Worm (Caenorhabditis elegans) whole organism, late embryonic: ENCODE data around the gene unc-31.

Experiments used
- C08G9.2 ChIP-seq: sonication (generic microtip); optimal IDR thresholded peaks from 2 replicates; lab custom pipeline; 2016; ENCODE audit warnings: mild to moderate bottlenecking, missing genetic modification characterization, moderate library complexity, missing compliant biosample characterization
- C38D4.7 ChIP-seq: fragments of 200-800 bp; sonication (Bioruptor generic); optimal IDR thresholded peaks from 2 replicates; lab custom pipeline; 2018; ENCODE audit warnings: mild to moderate bottlenecking, missing genetic modification characterization, moderate library complexity, missing compliant biosample characterization
- F13H6.1 ChIP-seq: sonication (generic microtip); optimal IDR thresholded peaks from 2 replicates; lab custom pipeline; 2016; ENCODE audit warnings: missing genetic modification characterization, missing compliant biosample characterization
- K02D7.2 ChIP-seq: sonication (generic microtip); optimal IDR thresholded peaks from 2 replicates; lab custom pipeline; 2017; ENCODE audit warnings: mild to moderate bottlenecking, missing genetic modification characterization, missing compliant biosample characterization
- T23F11.4 ChIP-seq: fragments of 200-800 bp; sonication (Bioruptor generic); optimal IDR thresholded peaks from 2 replicates; lab custom pipeline; 2018; ENCODE audit warnings: mild to moderate bottlenecking, missing genetic modification characterization, missing compliant biosample characterization
- Y22D7AL.16 ChIP-seq: sonication (generic microtip); optimal IDR thresholded peaks from 2 replicates; lab custom pipeline; 2016; ENCODE audit warnings: missing genetic modification characterization, missing compliant biosample characterization
- ahr-1 ChIP-seq: sonication (generic microtip); optimal IDR thresholded peaks from 2 replicates; lab custom pipeline; 2016; ENCODE audit warnings: missing genetic modification characterization, missing compliant biosample characterization
- ama-1 ChIP-seq: fragments of 150-350 bp; optimal IDR thresholded peaks from 2 replicates; lab custom pipeline; 2014
- ceh-14 ChIP-seq: sonication (generic microtip); optimal IDR thresholded peaks from 2 replicates; lab custom pipeline; 2016; ENCODE audit warnings: missing genotype, missing genetic modification characterization, missing compliant biosample characterization
- ceh-19 ChIP-seq: fragments of 200-800 bp; sonication (Bioruptor generic); optimal IDR thresholded peaks from 2 replicates; lab custom pipeline; 2018; ENCODE audit warnings: mild to moderate bottlenecking, missing genetic modification characterization, missing compliant biosample characterization
- ceh-34 ChIP-seq: sonication (generic microtip); optimal IDR thresholded peaks from 2 replicates; lab custom pipeline; 2016; ENCODE audit warnings: mild to moderate bottlenecking, missing genetic modification characterization, missing compliant biosample characterization
- ceh-45 ChIP-seq: fragments of 200-800 bp; sonication (Bioruptor generic); IDR thresholded peaks from 2 replicates; pipeline ENCODE4 v1.3.6; 2022; ENCODE audit warnings: missing genetic modification reagents, missing genetic modification characterization, missing compliant biosample characterization
- ceh-9 ChIP-seq: sonication (generic microtip); optimal IDR thresholded peaks from 2 replicates; lab custom pipeline; 2016; ENCODE audit warnings: mild to moderate bottlenecking, missing genetic modification characterization, inconsistent platforms, missing compliant biosample characterization
- che-1 ChIP-seq: sonication (generic microtip); optimal IDR thresholded peaks from 2 replicates; lab custom pipeline; 2016; ENCODE audit warnings: mild to moderate bottlenecking, missing genetic modification characterization, missing compliant biosample characterization
- dve-1 ChIP-seq: sonication (generic microtip); optimal IDR thresholded peaks from 2 replicates; lab custom pipeline; 2017; ENCODE audit warnings: antibody characterized with exemption, mild to moderate bottlenecking, missing genetic modification characterization, missing compliant biosample characterization
- elt-2 ChIP-seq: sonication (generic microtip); optimal IDR thresholded peaks from 2 replicates; lab custom pipeline; 2016; ENCODE audit warnings: missing genetic modification reagents, missing genetic modification characterization, missing compliant biosample characterization
- ets-4 ChIP-seq: sonication (generic microtip); optimal IDR thresholded peaks from 2 replicates; lab custom pipeline; 2016; ENCODE audit warnings: missing genetic modification characterization, missing compliant biosample characterization
- fax-1 ChIP-seq: sonication (generic microtip); optimal IDR thresholded peaks from 2 replicates; lab custom pipeline; 2016; ENCODE audit warnings: missing genotype, missing genetic modification characterization, missing compliant biosample characterization
- fkh-10 ChIP-seq: fragments of 150-350 bp; optimal IDR thresholded peaks from 2 replicates; lab custom pipeline; 2014; ENCODE audit warnings: missing biosample characterization, missing genetic modification reagents, missing genetic modification characterization
- fkh-6 ChIP-seq: sonication (generic microtip); optimal IDR thresholded peaks from 2 replicates; lab custom pipeline; 2016; ENCODE audit warnings: missing genetic modification characterization, missing compliant biosample characterization
- gmeb-2 ChIP-seq: sonication (generic microtip); optimal IDR thresholded peaks from 2 replicates; lab custom pipeline; 2016; ENCODE audit warnings: missing genetic modification characterization, inconsistent platforms, missing compliant biosample characterization
- hlh-13 ChIP-seq: fragments of 200-800 bp; sonication (Bioruptor generic); optimal IDR thresholded peaks from 2 replicates; lab custom pipeline; 2018; ENCODE audit warnings: mild to moderate bottlenecking, missing genetic modification characterization, missing compliant biosample characterization
- hlh-15 ChIP-seq: sonication (generic microtip); optimal IDR thresholded peaks from 2 replicates; lab custom pipeline; 2016; ENCODE audit warnings: missing genetic modification characterization, missing compliant biosample characterization
- hlh-30 ChIP-seq: sonication (generic microtip); optimal IDR thresholded peaks from 2 replicates; lab custom pipeline; 2017; ENCODE audit warnings: antibody characterized with exemption, missing genetic modification characterization, missing compliant biosample characterization; ENCODE audit not compliant: insufficient read depth
- hlh-8 ChIP-seq: sonication (generic microtip); optimal IDR thresholded peaks from 2 replicates; lab custom pipeline; 2016; ENCODE audit warnings: missing genotype, missing genetic modification characterization, missing compliant biosample characterization
- lin-11 ChIP-seq: fragments of 200-800 bp; sonication (Bioruptor generic); optimal IDR thresholded peaks from 2 replicates; lab custom pipeline; 2018; ENCODE audit warnings: mild to moderate bottlenecking, missing genetic modification characterization, missing compliant biosample characterization
- madf-2 ChIP-seq: sonication (generic microtip); optimal IDR thresholded peaks from 2 replicates; lab custom pipeline; 2017; ENCODE audit warnings: missing genetic modification characterization, missing compliant biosample characterization
- mec-3 ChIP-seq: sonication (generic microtip); optimal IDR thresholded peaks from 2 replicates; lab custom pipeline; 2016; ENCODE audit warnings: borderline replicate concordance, missing genetic modification characterization, missing compliant biosample characterization
- npax-4 ChIP-seq: sonication (generic microtip); optimal IDR thresholded peaks from 2 replicates; lab custom pipeline; 2016; ENCODE audit warnings: missing genetic modification characterization, missing compliant biosample characterization
- pag-3 ChIP-seq: sonication (generic microtip); optimal IDR thresholded peaks from 2 replicates; lab custom pipeline; 2016; ENCODE audit warnings: missing compliant biosample characterization, missing genetic modification characterization, borderline replicate concordance
- pat-9 ChIP-seq: fragments of 200-800 bp; sonication (Bioruptor generic); optimal IDR thresholded peaks from 2 replicates; lab custom pipeline; 2018; ENCODE audit warnings: mild to moderate bottlenecking, missing genetic modification characterization, moderate library complexity, missing compliant biosample characterization
- pha-2 ChIP-seq: sonication (generic microtip); optimal IDR thresholded peaks from 2 replicates; lab custom pipeline; 2017; ENCODE audit warnings: mild to moderate bottlenecking, missing genetic modification characterization, missing compliant biosample characterization
- pqm-1 ChIP-seq: sonication (generic microtip); optimal IDR thresholded peaks from 2 replicates; lab custom pipeline; 2016; ENCODE audit warnings: missing genetic modification characterization, missing compliant biosample characterization
- ref-2 ChIP-seq: sonication (generic microtip); optimal IDR thresholded peaks from 2 replicates; lab custom pipeline; 2016; ENCODE audit warnings: missing genetic modification characterization, missing compliant biosample characterization
- rnt-1 ChIP-seq: sonication (generic microtip); optimal IDR thresholded peaks from 2 replicates; lab custom pipeline; 2016; ENCODE audit warnings: missing genetic modification characterization, missing compliant biosample characterization
- sdc-2 ChIP-seq: sonication (generic microtip); optimal IDR thresholded peaks from 2 replicates; lab custom pipeline; 2016; ENCODE audit warnings: missing genotype, missing genetic modification characterization, missing compliant biosample characterization
- sox-2 ChIP-seq: fragments of 200-800 bp; sonication (Bioruptor generic); IDR thresholded peaks from 2 replicates; pipeline ENCODE4 v1.3.6; 2022; ENCODE audit warnings: missing genetic modification reagents, missing genetic modification characterization, missing compliant biosample characterization
- sox-4 ChIP-seq: sonication (generic microtip); optimal IDR thresholded peaks from 2 replicates; lab custom pipeline; 2017; ENCODE audit warnings: mild to moderate bottlenecking, missing genetic modification characterization, inconsistent platforms, missing compliant biosample characterization
- syd-9 ChIP-seq: sonication (generic microtip); optimal IDR thresholded peaks from 2 replicates; lab custom pipeline; 2016; ENCODE audit warnings: mild to moderate bottlenecking, missing genetic modification characterization, moderate library complexity, missing compliant biosample characterization
- tbx-2 ChIP-seq: sonication (generic microtip); optimal IDR thresholded peaks from 2 replicates; lab custom pipeline; 2016; ENCODE audit warnings: missing genetic modification characterization, missing compliant biosample characterization
- tbx-7 ChIP-seq: sonication (generic microtip); optimal IDR thresholded peaks from 2 replicates; lab custom pipeline; 2016; ENCODE audit warnings: missing genotype, missing genetic modification characterization, missing compliant biosample characterization
- unc-3 ChIP-seq, 2 experiments: fragments of 200-800 bp in 1 of 2; sonication (Bioruptor generic) in 1 of 2; sonication (generic microtip) in 1 of 2; conservative IDR thresholded peaks in 1 of 2; optimal IDR thresholded peaks in 1 of 2; 2 replicates each; pipeline versions ENCODE4 v1.3.6 to Lab custom; 2016 to 2022; ENCODE audit warnings: missing compliant biosample characterization in 2 of 2, missing genetic modification characterization in 2 of 2, missing genetic modification reagents in 1 of 2
- unc-55 ChIP-seq: sonication (generic microtip); optimal IDR thresholded peaks from 2 replicates; lab custom pipeline; 2017; ENCODE audit warnings: missing biosample characterization, missing genetic modification reagents, missing genetic modification characterization
- unc-86 ChIP-seq: sonication (generic microtip); optimal IDR thresholded peaks from 2 replicates; lab custom pipeline; 2016; ENCODE audit warnings: missing genetic modification characterization, missing compliant biosample characterization
- zip-5 ChIP-seq: sonication (generic microtip); optimal IDR thresholded peaks from 2 replicates; lab custom pipeline; 2016; ENCODE audit warnings: missing genetic modification characterization, missing compliant biosample characterization

unc-31 gene

ce11 chrIV:12771414-12771813 lies 2.3 kb upstream of the unc-31 start (continued):
- TF ChIP-seq pat-9 (tag; lab: Kevin White, UChicago) (no peak), unc-55 (GFP tag; lab: Kevin White, UChicago) (no peak), fkh-6 (tag; lab: Kevin White, UChicago) (no peak), T23F11.4 (no peak), sox-2 (no peak), sdc-2 (tag; lab: Kevin White, UChicago) (no peak), unc-3 (GFP tag; conservative IDR thresholded peaks at IDR 0.05; lab: Robert Waterston, UW) (no peak; the same call in 1 of the 2 replicates), unc-3 (tag; optimal IDR thresholded peaks at IDR 0.05; lab: Kevin White, UChicago) (peak; percentile 11), hlh-30 (tag; lab: Kevin White, UChicago) (peak; percentile 21), gmeb-2 (tag; lab: Kevin White, UChicago) (no peak), unc-86 (tag; lab: Kevin White, UChicago) (peak; percentile 25), ceh-45 (0 out of 2 replicates have a peak, but pooled peaks have one; percentile 8), K02D7.2 (tag; lab: Kevin White, UChicago) (no peak), madf-2 (tag; lab: Kevin White, UChicago) (no peak), ceh-14 (tag; lab: Kevin White, UChicago) (peak; percentile 71), hlh-15 (tag; lab: Kevin White, UChicago) (no peak), lin-11 (tag; lab: Kevin White, UChicago) (no peak), ceh-19 (GFP tag; lab: Kevin White, UChicago) (peak; percentile 1), ahr-1 (no peak), ama-1 (lab: Kevin White, UChicago) (no peak), che-1 (tag; lab: Kevin White, UChicago) (no peak), syd-9 (tag; lab: Kevin White, UChicago) (peak; percentile 50), mec-3 (tag; lab: Kevin White, UChicago) (peak; percentile 11), pag-3 (tag; lab: Kevin White, UChicago) (no peak), fax-1 (tag; lab: Kevin White, UChicago) (peak; percentile 67), Y22D7AL.16 (tag; lab: Kevin White, UChicago) (no peak)

ce11 chrIV:12780980-12781379 lies 7.3 kb downstream of the unc-31 start:
- TF ChIP-seq sdc-2 (tag; lab: Kevin White, UChicago) = no peak
- TF ChIP-seq mec-3 (tag; lab: Kevin White, UChicago) = no peak
- no peak for TF ChIP-seq npax-4 (tag; lab: Kevin White, UChicago)
- no peak for TF ChIP-seq tbx-7 (tag; lab: Kevin White, UChicago)
- TF ChIP-seq zip-5 (tag; lab: Kevin White, UChicago) = no peak
- TF ChIP-seq F13H6.1 (tag; lab: Kevin White, UChicago) = no peak
- TF ChIP-seq unc-3 (GFP tag; conservative IDR thresholded peaks at IDR 0.05; lab: Robert Waterston, UW) = no peak
- TF ChIP-seq unc-3 (tag; optimal IDR thresholded peaks at IDR 0.05; lab: Kevin White, UChicago) = no peak
- no peak for TF ChIP-seq ceh-19 (GFP tag; lab: Kevin White, UChicago)
- TF ChIP-seq rnt-1 (tag; lab: Kevin White, UChicago) = no peak
- TF ChIP-seq C38D4.7 = no peak
- TF ChIP-seq hlh-8 (tag; lab: Kevin White, UChicago) = no peak
- TF ChIP-seq dve-1 (tag; lab: Kevin White, UChicago) = no peak
- no peak for TF ChIP-seq sox-4 (tag; lab: Kevin White, UChicago)
- no peak for TF ChIP-seq pha-2
- no peak for TF ChIP-seq ref-2
- no peak for TF ChIP-seq ets-4 (tag; lab: Kevin White, UChicago)
- no peak for TF ChIP-seq unc-55 (GFP tag; lab: Kevin White, UChicago)

- TF ChIP-seq K02D7.2 (tag; lab: Kevin White, UChicago) (no peak), tbx-2 (tag; lab: Kevin White, UChicago) (no peak), Y22D7AL.16 (tag; lab: Kevin White, UChicago) (no peak), unc-55 (GFP tag; lab: Kevin White, UChicago) (no peak), sox-2 (no peak), fkh-10 (GFP tag; lab: Kevin White, UChicago) (no peak), ceh-34 (tag; lab: Kevin White, UChicago) (no peak), elt-2 (tag; lab: Kevin White, UChicago) (no peak), gmeb-2 (tag; lab: Kevin White, UChicago) (no peak), pqm-1 (tag; lab: Kevin White, UChicago) (no peak), ets-4 (tag; lab: Kevin White, UChicago) (no peak), F13H6.1 (tag; lab: Kevin White, UChicago) (no peak), hlh-13 (no peak), ceh-9 (tag; lab: Kevin White, UChicago) (no peak), ama-1 (lab: Kevin White, UChicago) (no peak), hlh-30 (tag; lab: Kevin White, UChicago) (no peak), hlh-15 (tag; lab: Kevin White, UChicago) (no peak), rnt-1 (tag; lab: Kevin White, UChicago) (no peak), C08G9.2 (no peak)
Measured at ce11 chrIV:12781804-12782449, 8.3 kb downstream of the unc-31 start.
